Fruit fly (Drosophila melanogaster): ENCODE results near the gene Ugt307A1.

DNA sequence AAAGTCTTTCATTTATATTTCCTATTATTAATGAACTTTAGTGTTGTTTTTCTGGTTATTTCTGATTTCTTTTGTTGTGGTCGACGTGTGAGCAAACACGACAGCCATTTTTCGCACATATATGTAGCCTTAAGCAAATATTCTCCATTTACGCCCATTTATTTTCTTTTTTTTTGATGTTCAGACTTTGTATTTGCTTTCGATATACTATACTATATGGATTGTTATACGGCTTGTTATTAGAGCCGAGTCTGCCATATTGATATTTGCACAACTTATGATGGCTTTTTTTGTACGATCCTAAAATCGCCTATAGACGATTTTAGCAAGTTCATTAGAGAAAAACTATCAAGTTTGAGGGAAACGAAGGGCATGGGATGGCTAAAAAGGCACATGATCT, 20.1 kb upstream of the Ugt307A1 start:
- TF ChIP-seq Hr39 (GFP tag; optimal IDR thresholded peaks at IDR 0.05) (no peak), ss (GFP tag; optimal IDR thresholded peaks at IDR 0.05) (no peak), Gug (GFP tag; IDR thresholded peaks at IDR 0.05) (no peak), CG4318 (GFP tag; optimal IDR thresholded peaks at IDR 0.05) (no peak)

All from whole organism, prepupa.